Worm (Caenorhabditis elegans): Measurements from ENCODE around the gene dct-11.

The dct-11 gene

DNA sequence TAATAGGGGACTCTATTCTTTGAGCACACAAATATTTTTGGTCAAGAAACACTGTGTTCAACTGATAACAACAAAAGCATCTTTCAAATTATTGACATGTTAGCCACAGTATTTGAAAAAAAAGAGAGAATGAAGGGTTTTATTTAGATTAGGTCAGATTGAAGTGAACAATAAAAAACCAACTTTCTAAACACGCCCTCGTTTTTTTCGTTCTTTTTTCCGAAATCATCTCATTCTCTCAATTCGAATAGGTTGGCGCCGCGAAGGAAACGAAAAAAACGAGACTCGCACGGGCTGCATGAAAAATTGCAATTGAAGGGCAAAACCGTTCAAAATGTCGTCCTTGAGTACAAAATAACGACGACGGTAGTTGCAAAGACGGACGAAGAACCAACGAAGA, 25.2 kb downstream of the dct-11 start:
- TF ChIP-seq nhr-67 (tag; optimal IDR thresholded peaks at IDR 0.05) (no peak), sea-2 (GFP tag; optimal IDR thresholded peaks at IDR 0.05) (no peak), daf-12 (tag; optimal IDR thresholded peaks at IDR 0.05) (no peak), elt-2 (tag; optimal IDR thresholded peaks at IDR 0.05) (peak; percentile 33), mdl-1 (tag; optimal IDR thresholded peaks at IDR 0.05) (no peak), nhr-25 (tag; optimal IDR thresholded peaks at IDR 0.05) (peak; percentile 35), pqm-1 (tag; optimal IDR thresholded peaks at IDR 0.05) (peak; percentile 48)

DNA sequence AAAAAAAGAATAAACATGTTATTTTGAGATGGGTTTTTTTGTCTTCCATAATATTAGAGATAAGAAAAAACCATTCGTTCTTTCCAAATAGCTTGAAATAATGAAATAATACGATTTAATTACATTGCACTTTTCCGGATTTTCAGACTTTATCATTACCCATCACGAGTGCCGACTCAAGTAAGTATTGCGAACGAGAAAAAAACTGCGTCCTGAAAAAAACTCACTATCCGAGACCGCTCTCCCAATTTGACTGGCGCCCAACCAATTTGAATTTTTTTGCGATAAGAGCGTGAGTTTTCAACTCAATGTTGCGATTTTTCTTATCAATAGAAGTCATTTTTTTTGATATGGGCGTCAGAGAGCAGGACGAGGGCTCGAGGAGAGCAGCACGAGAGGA, 26.5 kb downstream of the dct-11 start:
- TF ChIP-seq daf-12 (tag; optimal IDR thresholded peaks at IDR 0.05): no peak
- no peak for TF ChIP-seq elt-1 (tag; optimal IDR thresholded peaks at IDR 0.05)
- TF ChIP-seq pqm-1 (tag; optimal IDR thresholded peaks at IDR 0.05): peak; percentile 76
- TF ChIP-seq nhr-237 (tag; optimal IDR thresholded peaks at IDR 0.05): no peak
- no peak for TF ChIP-seq egl-27 (tag; optimal IDR thresholded peaks at IDR 0.05)
- no peak for TF ChIP-seq unc-62 (GFP tag; optimal IDR thresholded peaks at IDR 0.05)
- no peak for TF ChIP-seq skn-1 (tag; optimal IDR thresholded peaks at IDR 0.05)
- TF ChIP-seq jun-1 (tag; optimal IDR thresholded peaks at IDR 0.05): peak; percentile 24
- no peak for TF ChIP-seq R02D3.7 (tag; optimal IDR thresholded peaks at IDR 0.05)
- TF ChIP-seq lin-15B (tag; optimal IDR thresholded peaks at IDR 0.05): no peak
- peak; percentile 98 for TF ChIP-seq elt-2 (tag; optimal IDR thresholded peaks at IDR 0.05)

DNA sequence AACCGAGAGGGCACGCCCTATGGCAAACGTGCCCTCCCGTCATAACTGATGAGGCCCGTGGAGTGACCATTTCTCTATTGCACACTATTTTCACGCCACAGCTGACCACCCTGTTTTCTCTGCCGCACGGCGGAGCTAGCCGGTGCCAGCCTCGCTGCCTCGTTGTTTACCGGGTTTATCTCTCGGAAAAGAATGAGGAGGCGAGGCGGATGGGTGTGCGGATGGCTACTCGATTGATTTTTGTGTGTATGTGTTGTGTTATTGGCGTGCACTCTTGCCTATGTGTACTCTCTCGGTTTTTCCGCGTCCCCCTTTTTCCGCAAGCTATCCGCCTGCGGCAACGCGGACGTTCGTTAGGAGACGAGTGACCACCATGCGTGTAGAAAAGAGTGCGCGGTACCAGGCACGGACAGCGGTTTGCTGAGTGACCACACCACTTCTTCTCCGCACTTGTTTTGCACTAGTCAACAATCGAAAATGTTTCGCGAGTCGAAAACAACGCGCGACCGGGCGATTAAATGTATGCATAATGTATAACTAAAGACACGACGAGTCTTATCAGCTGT, 27.5 kb downstream of the dct-11 start:
- TF ChIP-seq mdl-1 (tag; optimal IDR thresholded peaks at IDR 0.05) (peak; percentile 45), lin-39 (tag; optimal IDR thresholded peaks at IDR 0.05) (peak; percentile 80), ceh-82 (tag; optimal IDR thresholded peaks at IDR 0.05) (no peak), ztf-4 (tag; optimal IDR thresholded peaks at IDR 0.05) (no peak), nhr-43 (tag; optimal IDR thresholded peaks at IDR 0.05; ENCODE audit: poor library complexity, severe bottlenecking) (peak; percentile 89), nhr-76 (tag; optimal IDR thresholded peaks at IDR 0.05) (no peak), R02D3.7 (tag; optimal IDR thresholded peaks at IDR 0.05) (peak; percentile 3), nhr-23 (tag; optimal IDR thresholded peaks at IDR 0.05) (peak; percentile 48), egl-27 (tag; optimal IDR thresholded peaks at IDR 0.05) (no peak), elt-2 (tag; optimal IDR thresholded peaks at IDR 0.05) (peak; percentile 19), fos-1 (tag; optimal IDR thresholded peaks at IDR 0.05) (peak; percentile 70), nhr-67 (tag; optimal IDR thresholded peaks at IDR 0.05) (no peak), elt-1 (tag; optimal IDR thresholded peaks at IDR 0.05) (no peak), ceh-9 (tag; optimal IDR thresholded peaks at IDR 0.05) (no peak), egl-5 (tag; optimal IDR thresholded peaks at IDR 0.05) (peak; percentile 94), hmg-11 (tag; optimal IDR thresholded peaks at IDR 0.05) (peak; percentile 83), ztf-11 (tag; optimal IDR thresholded peaks at IDR 0.05) (no peak), nfya-1 (tag; optimal IDR thresholded peaks at IDR 0.05; ENCODE audit: insufficient read depth) (peak; percentile 87), elt-3 (tag; optimal IDR thresholded peaks at IDR 0.05) (no peak), pha-4 (tag; optimal IDR thresholded peaks at IDR 0.05) (peak; percentile 75), skn-1 (tag; optimal IDR thresholded peaks at IDR 0.05) (no peak), snpc-4 (tag; optimal IDR thresholded peaks at IDR 0.05) (no peak), eor-1 (tag; optimal IDR thresholded peaks at IDR 0.05) (no peak), tbx-2 (tag; optimal IDR thresholded peaks at IDR 0.05) (peak; percentile 79), fkh-2 (tag; optimal IDR thresholded peaks at IDR 0.05) (peak; percentile 72), lin-15B (tag; optimal IDR thresholded peaks at IDR 0.05) (no peak), sea-2 (GFP tag; optimal IDR thresholded peaks at IDR 0.05) (peak; percentile 99), nhr-11 (tag; optimal IDR thresholded peaks at IDR 0.05) (peak; percentile 54), pqm-1 (tag; optimal IDR thresholded peaks at IDR 0.05) (peak; percentile 24), unc-62 (GFP tag; optimal IDR thresholded peaks at IDR 0.05) (peak; percentile 69), lsy-12 (tag; optimal IDR thresholded peaks at IDR 0.05) (no peak), zag-1 (tag; optimal IDR thresholded peaks at IDR 0.05) (no peak), nhr-237 (tag; optimal IDR thresholded peaks at IDR 0.05) (no peak), nhr-12 (tag; optimal IDR thresholded peaks at IDR 0.05) (no peak), aly-2 (tag; optimal IDR thresholded peaks at IDR 0.05) (no peak), unc-39 (tag; optimal IDR thresholded peaks at IDR 0.05) (no peak), nhr-77 (tag; optimal IDR thresholded peaks at IDR 0.05) (no peak), fkh-10 (GFP tag; optimal IDR thresholded peaks at IDR 0.05) (peak; percentile 54), nhr-28 (tag; optimal IDR thresholded peaks at IDR 0.05) (no peak), ZK546.5 (tag; optimal IDR thresholded peaks at IDR 0.05) (no peak), ceh-28 (tag; optimal IDR thresholded peaks at IDR 0.05) (peak; percentile 73), ceh-16 (tag; optimal IDR thresholded peaks at IDR 0.05) (no peak), nhr-25 (tag; optimal IDR thresholded peaks at IDR 0.05) (no peak), mml-1 (tag; optimal IDR thresholded peaks at IDR 0.05) (no peak), jun-1 (tag; optimal IDR thresholded peaks at IDR 0.05) (peak; percentile 5)

All from whole organism, L3 larva.